Worm (Caenorhabditis elegans) whole organism, late embryonic: ENCODE results near the gene pod-1.

ENCODE experiments used
- C08G9.2 ChIP-seq: sonication (generic microtip); optimal IDR thresholded peaks from 2 replicates; lab custom pipeline; 2016; ENCODE audit warnings: mild to moderate bottlenecking, missing genetic modification characterization, moderate library complexity, missing compliant biosample characterization
- C38D4.7 ChIP-seq: fragments of 200-800 bp; sonication (Bioruptor generic); optimal IDR thresholded peaks from 2 replicates; lab custom pipeline; 2018; ENCODE audit warnings: mild to moderate bottlenecking, missing genetic modification characterization, moderate library complexity, missing compliant biosample characterization
- F13H6.1 ChIP-seq: sonication (generic microtip); optimal IDR thresholded peaks from 2 replicates; lab custom pipeline; 2016; ENCODE audit warnings: missing genetic modification characterization, missing compliant biosample characterization
- K09A11.1 ChIP-seq: sonication (generic microtip); optimal IDR thresholded peaks from 2 replicates; lab custom pipeline; 2017; ENCODE audit warnings: antibody characterized with exemption, mild to moderate bottlenecking, missing genetic modification characterization, missing compliant biosample characterization; ENCODE audit not compliant: insufficient read depth
- T23F11.4 ChIP-seq: fragments of 200-800 bp; sonication (Bioruptor generic); optimal IDR thresholded peaks from 2 replicates; lab custom pipeline; 2018; ENCODE audit warnings: mild to moderate bottlenecking, missing genetic modification characterization, missing compliant biosample characterization
- ceh-19 ChIP-seq: fragments of 200-800 bp; sonication (Bioruptor generic); optimal IDR thresholded peaks from 2 replicates; lab custom pipeline; 2018; ENCODE audit warnings: mild to moderate bottlenecking, missing genetic modification characterization, missing compliant biosample characterization
- ceh-31 ChIP-seq: sonication (generic microtip); optimal IDR thresholded peaks from 2 replicates; lab custom pipeline; 2016; ENCODE audit warnings: missing genetic modification characterization, missing compliant biosample characterization
- ceh-34 ChIP-seq: sonication (generic microtip); optimal IDR thresholded peaks from 2 replicates; lab custom pipeline; 2016; ENCODE audit warnings: mild to moderate bottlenecking, missing genetic modification characterization, missing compliant biosample characterization
- ceh-48 ChIP-seq: sonication (generic microtip); optimal IDR thresholded peaks from 2 replicates; lab custom pipeline; 2016; ENCODE audit warnings: missing genetic modification characterization, inconsistent platforms, missing compliant biosample characterization
- ceh-9 ChIP-seq: sonication (generic microtip); optimal IDR thresholded peaks from 2 replicates; lab custom pipeline; 2016; ENCODE audit warnings: mild to moderate bottlenecking, missing genetic modification characterization, inconsistent platforms, missing compliant biosample characterization
- che-1 ChIP-seq: sonication (generic microtip); optimal IDR thresholded peaks from 2 replicates; lab custom pipeline; 2016; ENCODE audit warnings: mild to moderate bottlenecking, missing genetic modification characterization, missing compliant biosample characterization
- elt-2 ChIP-seq: sonication (generic microtip); optimal IDR thresholded peaks from 2 replicates; lab custom pipeline; 2016; ENCODE audit warnings: missing genetic modification reagents, missing genetic modification characterization, missing compliant biosample characterization
- fax-1 ChIP-seq: sonication (generic microtip); optimal IDR thresholded peaks from 2 replicates; lab custom pipeline; 2016; ENCODE audit warnings: missing genotype, missing genetic modification characterization, missing compliant biosample characterization
- fkh-10 ChIP-seq: fragments of 150-350 bp; optimal IDR thresholded peaks from 2 replicates; lab custom pipeline; 2014; ENCODE audit warnings: missing biosample characterization, missing genetic modification reagents, missing genetic modification characterization
- fkh-6 ChIP-seq: sonication (generic microtip); optimal IDR thresholded peaks from 2 replicates; lab custom pipeline; 2016; ENCODE audit warnings: missing genetic modification characterization, missing compliant biosample characterization
- lim-6 ChIP-seq: sonication (generic microtip); optimal IDR thresholded peaks from 2 replicates; lab custom pipeline; 2016; ENCODE audit warnings: missing genetic modification characterization, missing compliant biosample characterization
- lin-11 ChIP-seq: fragments of 200-800 bp; sonication (Bioruptor generic); optimal IDR thresholded peaks from 2 replicates; lab custom pipeline; 2018; ENCODE audit warnings: mild to moderate bottlenecking, missing genetic modification characterization, missing compliant biosample characterization
- madf-2 ChIP-seq: sonication (generic microtip); optimal IDR thresholded peaks from 2 replicates; lab custom pipeline; 2017; ENCODE audit warnings: missing genetic modification characterization, missing compliant biosample characterization
- nfya-1 ChIP-seq: sonication (generic microtip); optimal IDR thresholded peaks from 2 replicates; lab custom pipeline; 2017; ENCODE audit warnings: missing genetic modification characterization, mild to moderate bottlenecking, missing compliant biosample characterization, antibody characterized with exemption, moderate library complexity
- nhr-11 ChIP-seq: fragments of 150-350 bp; optimal IDR thresholded peaks from 2 replicates; lab custom pipeline; 2014; ENCODE audit warnings: missing biosample characterization, missing genetic modification characterization
- nhr-232 ChIP-seq: sonication (generic microtip); optimal IDR thresholded peaks from 2 replicates; lab custom pipeline; 2016; ENCODE audit warnings: missing genetic modification characterization, missing compliant biosample characterization
- npax-4 ChIP-seq: sonication (generic microtip); optimal IDR thresholded peaks from 2 replicates; lab custom pipeline; 2016; ENCODE audit warnings: missing genetic modification characterization, missing compliant biosample characterization
- odd-2 ChIP-seq: sonication (generic microtip); optimal IDR thresholded peaks from 2 replicates; lab custom pipeline; 2017; ENCODE audit warnings: antibody characterized with exemption, mild to moderate bottlenecking, missing genetic modification characterization, missing compliant biosample characterization
- pag-3 ChIP-seq: sonication (generic microtip); optimal IDR thresholded peaks from 2 replicates; lab custom pipeline; 2016; ENCODE audit warnings: missing compliant biosample characterization, missing genetic modification characterization, borderline replicate concordance
- pha-2 ChIP-seq: sonication (generic microtip); optimal IDR thresholded peaks from 2 replicates; lab custom pipeline; 2017; ENCODE audit warnings: mild to moderate bottlenecking, missing genetic modification characterization, missing compliant biosample characterization
- ref-2 ChIP-seq: sonication (generic microtip); optimal IDR thresholded peaks from 2 replicates; lab custom pipeline; 2016; ENCODE audit warnings: missing genetic modification characterization, missing compliant biosample characterization
- rnt-1 ChIP-seq: sonication (generic microtip); optimal IDR thresholded peaks from 2 replicates; lab custom pipeline; 2016; ENCODE audit warnings: missing genetic modification characterization, missing compliant biosample characterization
- sox-2 ChIP-seq: fragments of 200-800 bp; sonication (Bioruptor generic); IDR thresholded peaks from 2 replicates; pipeline ENCODE4 v1.3.6; 2022; ENCODE audit warnings: missing genetic modification reagents, missing genetic modification characterization, missing compliant biosample characterization
- syd-9 ChIP-seq: sonication (generic microtip); optimal IDR thresholded peaks from 2 replicates; lab custom pipeline; 2016; ENCODE audit warnings: mild to moderate bottlenecking, missing genetic modification characterization, moderate library complexity, missing compliant biosample characterization
- tbx-2 ChIP-seq: sonication (generic microtip); optimal IDR thresholded peaks from 2 replicates; lab custom pipeline; 2016; ENCODE audit warnings: missing genetic modification characterization, missing compliant biosample characterization
- tbx-7 ChIP-seq: sonication (generic microtip); optimal IDR thresholded peaks from 2 replicates; lab custom pipeline; 2016; ENCODE audit warnings: missing genotype, missing genetic modification characterization, missing compliant biosample characterization
- ttx-3 ChIP-seq: sonication (generic microtip); optimal IDR thresholded peaks from 2 replicates; lab custom pipeline; 2016; ENCODE audit warnings: missing genetic modification reagents, missing genetic modification characterization, missing compliant biosample characterization
- unc-42 ChIP-seq: sonication (generic microtip); optimal IDR thresholded peaks from 2 replicates; lab custom pipeline; 2016; ENCODE audit warnings: missing genotype, missing genetic modification characterization, missing compliant biosample characterization
- zip-5 ChIP-seq: sonication (generic microtip); optimal IDR thresholded peaks from 2 replicates; lab custom pipeline; 2016; ENCODE audit warnings: missing genetic modification characterization, missing compliant biosample characterization
- ztf-16 ChIP-seq: sonication (generic microtip); optimal IDR thresholded peaks from 2 replicates; lab custom pipeline; 2017; ENCODE audit warnings: missing genetic modification characterization, missing compliant biosample characterization

The pod-1 gene

DNA sequence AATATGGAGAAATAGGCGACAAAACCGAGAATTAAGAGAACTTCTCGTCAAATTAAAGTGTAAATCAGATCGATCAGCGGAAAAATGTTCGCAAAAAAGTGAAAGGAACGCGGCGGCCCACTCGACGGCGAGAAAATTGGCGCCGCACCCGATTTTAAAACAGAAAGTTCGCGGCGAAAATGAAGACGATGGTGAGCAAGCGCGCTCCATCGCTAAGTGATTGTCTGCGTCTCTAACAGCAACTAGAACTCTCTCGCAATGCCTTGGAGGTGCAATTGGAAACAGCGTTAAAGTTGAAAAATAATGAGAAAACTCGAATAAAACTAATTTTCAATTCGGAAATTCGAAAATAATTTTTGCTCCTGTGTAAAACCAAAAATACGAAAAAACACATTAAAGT lies 6.1 kb upstream of the pod-1 start:
- TF ChIP-seq tbx-2 (tag; lab: Kevin White, UChicago) (peak; percentile 13), nfya-1 (tag; lab: Kevin White, UChicago) (peak; percentile 26), T23F11.4 (GFP tag; lab: Kevin White, UChicago) (no peak), K09A11.1 (tag; lab: Kevin White, UChicago) (no peak), che-1 (tag; lab: Kevin White, UChicago) (no peak), lin-11 (tag; lab: Kevin White, UChicago) (no peak), ceh-9 (no peak), ttx-3 (tag; lab: Kevin White, UChicago) (no peak), F13H6.1 (tag; lab: Kevin White, UChicago) (no peak), ceh-31 (peak; percentile 20), unc-42 (peak; percentile 21), ceh-48 (tag; lab: Kevin White, UChicago) (no peak), sox-2 (no peak)

DNA sequence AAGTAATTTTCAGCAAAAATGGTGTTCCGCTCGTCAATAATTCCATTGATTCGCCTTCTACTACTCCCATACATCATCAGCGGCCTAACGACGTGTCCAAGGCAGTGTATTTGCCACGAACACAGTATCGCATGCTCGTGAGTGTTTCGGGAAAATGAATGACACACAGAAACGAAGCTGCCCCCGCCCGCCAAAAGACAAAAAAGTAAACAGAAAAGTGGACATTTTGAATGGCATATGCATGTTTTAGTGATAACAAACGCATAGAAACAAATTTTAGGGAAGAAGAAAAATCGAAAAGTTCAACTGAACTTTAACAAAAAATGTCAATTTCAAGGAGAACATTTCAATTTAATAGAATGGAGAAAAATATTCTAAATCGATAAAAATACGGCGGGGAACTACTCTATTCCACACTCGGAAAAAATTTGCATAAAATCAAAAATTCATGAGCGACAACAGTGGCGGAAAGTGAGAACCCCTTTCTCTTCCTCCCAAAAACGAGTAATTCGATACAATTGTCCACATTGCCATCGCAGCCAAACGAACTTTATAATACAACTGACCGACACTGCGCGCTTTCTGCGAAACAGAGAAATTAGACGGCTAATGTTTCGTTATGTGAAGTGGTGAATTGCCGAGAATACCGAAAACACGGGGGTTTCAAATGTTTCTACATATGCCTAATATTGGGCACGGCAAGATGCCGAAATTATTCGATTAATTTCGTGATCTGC lies 4.8 kb upstream of the pod-1 start:
- peak; percentile 60 for TF ChIP-seq ceh-34
- no peak for TF ChIP-seq nhr-11 (tag; lab: Kevin White, UChicago)
- TF ChIP-seq lin-11 (tag; lab: Kevin White, UChicago): no peak

DNA sequence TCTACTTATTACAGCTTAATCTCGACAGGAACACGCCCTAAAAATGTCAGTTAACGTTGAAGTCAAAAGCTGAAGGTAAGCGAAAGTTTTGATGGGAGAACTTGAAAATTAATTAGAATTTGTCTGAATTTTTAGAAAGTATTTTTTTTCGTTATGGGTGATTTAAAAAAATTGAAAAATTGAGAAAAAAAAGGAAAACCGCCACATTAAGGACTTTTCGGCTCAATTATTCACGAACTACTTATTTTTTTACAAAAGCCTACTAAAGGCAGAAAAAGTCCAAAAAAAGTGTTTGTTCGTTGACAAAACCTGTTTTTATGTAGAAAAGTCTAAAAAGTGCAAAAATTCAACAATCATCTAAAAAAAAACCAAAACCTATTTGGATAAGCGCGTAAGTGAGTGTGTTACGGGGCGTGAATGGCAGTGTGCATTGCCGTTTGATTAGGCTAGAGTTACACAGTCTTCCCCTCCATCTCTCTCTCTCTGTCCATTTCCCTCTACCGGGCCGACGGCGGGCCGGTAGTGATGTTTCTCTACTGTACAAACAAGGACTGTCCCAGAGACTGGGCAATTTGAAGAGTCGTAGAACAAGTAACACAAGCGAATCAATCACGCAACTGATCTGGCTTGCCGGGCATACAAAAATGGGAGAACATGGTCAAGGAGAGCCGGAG lies 3.6 kb upstream of the pod-1 start, which contains the start of gene lron-13:
Gene lron-13, plus strand, starts transcription at position 15 of the 674 bp plus-strand sequence.
- no peak for TF ChIP-seq ceh-31
- TF ChIP-seq ztf-16: no peak
- TF ChIP-seq sox-2: no peak
- no peak for TF ChIP-seq T23F11.4 (GFP tag; lab: Kevin White, UChicago)
- no peak for TF ChIP-seq nfya-1 (tag; lab: Kevin White, UChicago)
- TF ChIP-seq tbx-2 (tag; lab: Kevin White, UChicago): peak; percentile 13
- TF ChIP-seq zip-5: no peak
- TF ChIP-seq pha-2 (tag; lab: Kevin White, UChicago): peak; percentile 35
- TF ChIP-seq npax-4 (tag; lab: Kevin White, UChicago): no peak
- TF ChIP-seq, all 69 proteins: peak for 2

DNA sequence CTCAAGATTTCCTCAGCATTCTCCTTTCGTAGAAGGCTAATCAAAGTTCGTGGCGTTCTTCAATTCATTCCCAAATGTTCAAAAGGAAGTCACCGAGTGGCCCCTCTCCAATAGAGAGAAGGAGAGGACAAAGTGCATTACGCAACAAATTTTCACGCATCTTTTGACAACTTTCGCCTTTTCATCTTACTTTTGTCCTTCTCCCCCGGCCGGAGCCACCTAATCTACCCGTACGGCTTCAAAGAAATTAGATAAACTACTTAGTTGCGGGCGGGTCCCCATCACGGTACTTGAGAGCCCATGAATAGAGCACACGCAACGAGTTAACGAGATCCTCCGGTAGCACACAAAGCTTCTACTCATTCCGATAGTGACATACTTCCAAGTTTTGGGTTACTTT lies 2.8 kb upstream of the pod-1 start:
- TF ChIP-seq C38D4.7 (GFP tag; lab: Kevin White, UChicago) (no peak), tbx-7 (no peak), ceh-31 (no peak), lin-11 (tag; lab: Kevin White, UChicago) (no peak), odd-2 (tag; lab: Kevin White, UChicago) (no peak), ceh-34 (no peak), ttx-3 (tag; lab: Kevin White, UChicago) (no peak), fkh-10 (GFP tag; lab: Kevin White, UChicago) (peak; percentile 85), nhr-232 (no peak), unc-42 (peak; percentile 92), lim-6 (tag; lab: Kevin White, UChicago) (no peak), nfya-1 (tag; lab: Kevin White, UChicago) (no peak), ztf-16 (no peak), K09A11.1 (tag; lab: Kevin White, UChicago) (no peak), syd-9 (tag; lab: Kevin White, UChicago) (no peak)

DNA sequence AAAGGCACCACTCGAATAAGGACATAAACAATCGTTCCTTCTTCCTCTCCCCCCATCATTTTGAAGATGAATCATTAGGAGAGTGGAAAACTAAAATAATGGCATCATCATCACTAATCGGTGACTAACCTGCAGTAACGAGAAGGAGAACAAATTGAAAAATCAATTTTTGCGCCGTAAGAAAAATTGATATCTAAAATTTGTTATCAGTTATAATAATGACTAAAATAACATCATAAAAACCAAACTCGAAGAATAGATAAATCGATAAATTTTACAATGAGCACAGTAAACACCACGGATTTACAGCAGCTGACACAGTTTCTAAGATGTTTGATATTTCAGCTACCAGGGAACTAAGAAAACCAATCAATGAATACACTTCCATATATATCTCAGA lies 2.3 kb upstream of the pod-1 start:
- TF ChIP-seq ceh-19 (GFP tag; lab: Kevin White, UChicago) (no peak), madf-2 (tag; lab: Kevin White, UChicago) (no peak), nhr-232 (no peak), F13H6.1 (tag; lab: Kevin White, UChicago) (no peak), ref-2 (tag; lab: Kevin White, UChicago) (no peak), pag-3 (no peak), rnt-1 (tag; lab: Kevin White, UChicago) (no peak), fkh-6 (tag; lab: Kevin White, UChicago) (no peak), tbx-7 (no peak), nfya-1 (tag; lab: Kevin White, UChicago) (no peak), syd-9 (tag; lab: Kevin White, UChicago) (no peak), fax-1 (tag; lab: Kevin White, UChicago) (no peak), ttx-3 (tag; lab: Kevin White, UChicago) (no peak), C08G9.2 (tag; lab: Kevin White, UChicago) (no peak), che-1 (tag; lab: Kevin White, UChicago) (no peak), elt-2 (tag; lab: Kevin White, UChicago) (no peak)
